Fruit fly (Drosophila melanogaster) whole organism, embryonic: ENCODE data around the gene CG44040.

Source experiments
- Abd-B ChIP-seq: fragments of 200-800 bp; sonication (Bioruptor generic); optimal IDR thresholded peaks from 2 replicates; lab custom pipeline; 2018; ENCODE audit warnings: missing biosample characterization, mild to moderate bottlenecking, missing genetic modification characterization, moderate library complexity
- Atf-2 ChIP-seq: fragments of 200-800 bp; sonication (Bioruptor generic); optimal IDR thresholded peaks from 2 replicates; lab custom pipeline; 2016; ENCODE audit warnings: missing biosample characterization, missing genetic modification characterization
- B-H2 ChIP-seq: fragments of 200-800 bp; sonication (Bioruptor generic); optimal IDR thresholded peaks from 2 replicates; lab custom pipeline; 2018; ENCODE audit warnings: missing biosample characterization, mild to moderate bottlenecking, missing genetic modification characterization
- Bdp1 ChIP-seq: fragments of 200-800 bp; sonication (Bioruptor generic); optimal IDR thresholded peaks from 3 replicates; lab custom pipeline; 2016; ENCODE audit warnings: missing biosample characterization, missing genetic modification characterization
- C15 ChIP-seq: fragments of 200-800 bp; sonication (Bioruptor generic); IDR thresholded peaks from 3 replicates; pipeline ENCODE4 v1.3.6; 2022; ENCODE audit warnings: missing biosample characterization, missing genetic modification characterization
- CG1024 ChIP-seq: fragments of 200-800 bp; sonication (Bioruptor generic); IDR thresholded peaks from 2 replicates; pipeline ENCODE4 v1.3.6; 2022; ENCODE audit warnings: missing biosample characterization, missing genetic modification characterization
- CG10366 ChIP-seq: fragments of 200-800 bp; sonication (Bioruptor generic); IDR thresholded peaks from 2 replicates; pipeline ENCODE4 v1.3.6; 2022; ENCODE audit warnings: missing biosample characterization, missing genetic modification characterization
- CG11085 ChIP-seq: fragments of 200-800 bp; sonication (Bioruptor generic); IDR thresholded peaks from 2 replicates; pipeline ENCODE4 v1.3.6; 2022; ENCODE audit warnings: missing biosample characterization, missing genetic modification characterization
- CG12391 ChIP-seq: fragments of 200-800 bp; sonication (Bioruptor generic); optimal IDR thresholded peaks from 3 replicates; lab custom pipeline; 2018; ENCODE audit warnings: missing biosample characterization, mild to moderate bottlenecking, missing genetic modification characterization, moderate library complexity
- CG13624 ChIP-seq: fragments of 200-800 bp; sonication (Bioruptor generic); optimal IDR thresholded peaks from 2 replicates; lab custom pipeline; 2016; ENCODE audit warnings: missing biosample characterization, missing genetic modification characterization
- CG1647 ChIP-seq: fragments of 200-800 bp; sonication (Bioruptor generic); optimal IDR thresholded peaks from 3 replicates; lab custom pipeline; 2016; ENCODE audit warnings: missing biosample characterization, missing genetic modification characterization
- CG16863 ChIP-seq: fragments of 200-800 bp; sonication (Bioruptor generic); optimal IDR thresholded peaks from 3 replicates; lab custom pipeline; 2016; ENCODE audit warnings: missing biosample characterization, missing genetic modification characterization
- CG17186 ChIP-seq: fragments of 200-800 bp; sonication (Bioruptor generic); optimal IDR thresholded peaks from 3 replicates; lab custom pipeline; 2017; ENCODE audit warnings: missing biosample characterization, missing genetic modification reagents, missing genetic modification characterization
- CG17385 ChIP-seq: fragments of 200-800 bp; sonication (Bioruptor generic); optimal IDR thresholded peaks from 3 replicates; lab custom pipeline; 2018; ENCODE audit warnings: missing biosample characterization, mild to moderate bottlenecking, missing genetic modification characterization
- CG1792 ChIP-seq: fragments of 200-800 bp; sonication (Bioruptor generic); optimal IDR thresholded peaks from 2 replicates; lab custom pipeline; 2016; ENCODE audit warnings: missing biosample characterization, missing genetic modification characterization
- CG18011 ChIP-seq: fragments of 200-800 bp; sonication (Bioruptor generic); optimal IDR thresholded peaks from 2 replicates; lab custom pipeline; 2017; ENCODE audit warnings: missing biosample characterization, missing genetic modification characterization, mild to moderate bottlenecking, moderate library complexity, missing genotype
- CG2120 ChIP-seq: fragments of 200-800 bp; sonication (Bioruptor generic); optimal IDR thresholded peaks from 3 replicates; lab custom pipeline; 2016; ENCODE audit warnings: missing biosample characterization, missing genetic modification characterization
- CG2199 ChIP-seq: fragments of 200-800 bp; sonication (Bioruptor generic); IDR thresholded peaks from 3 replicates; pipeline ENCODE4 v1.3.6; 2022; ENCODE audit warnings: missing biosample characterization, missing genetic modification characterization
- CG3065 ChIP-seq: fragments of 200-800 bp; sonication (Bioruptor generic); optimal IDR thresholded peaks from 2 replicates; lab custom pipeline; 2016; ENCODE audit warnings: missing biosample characterization, missing genetic modification characterization
- CG31388 ChIP-seq: fragments of 200-800 bp; sonication (Bioruptor generic); optimal IDR thresholded peaks from 2 replicates; lab custom pipeline; 2016; ENCODE audit warnings: missing biosample characterization, missing genetic modification characterization
- CG33557 ChIP-seq: fragments of 200-800 bp; sonication (Bioruptor generic); optimal IDR thresholded peaks from 2 replicates; lab custom pipeline; 2019; ENCODE audit warnings: missing biosample characterization, mild to moderate bottlenecking, missing genetic modification characterization, moderate library complexity
- CG3838 ChIP-seq: fragments of 200-800 bp; sonication (Bioruptor generic); optimal IDR thresholded peaks from 3 replicates; lab custom pipeline; 2016; ENCODE audit warnings: missing biosample characterization, missing genetic modification characterization
- CG42726 ChIP-seq: fragments of 200-800 bp; sonication (Bioruptor generic); IDR thresholded peaks from 2 replicates; pipeline ENCODE4 v1.3.6; 2022; ENCODE audit warnings: missing biosample characterization, missing genetic modification characterization; ENCODE audit not compliant: partially characterized antibody
- CG4282 ChIP-seq: fragments of 200-800 bp; sonication (Bioruptor generic); optimal IDR thresholded peaks from 2 replicates; lab custom pipeline; 2016; ENCODE audit warnings: missing biosample characterization, missing genetic modification characterization
- CG4730 ChIP-seq: fragments of 200-800 bp; sonication (Bioruptor generic); IDR thresholded peaks from 2 replicates; pipeline ENCODE4 v1.3.6; 2022; ENCODE audit warnings: missing biosample characterization, missing genetic modification characterization
- CG4854 ChIP-seq: fragments of 200-800 bp; sonication (Bioruptor generic); optimal IDR thresholded peaks from 2 replicates; lab custom pipeline; 2016; ENCODE audit warnings: missing biosample characterization, missing genetic modification characterization, inconsistent platforms
- CG5245 ChIP-seq: fragments of 200-800 bp; sonication (Bioruptor generic); optimal IDR thresholded peaks from 3 replicates; lab custom pipeline; 2016; ENCODE audit warnings: missing biosample characterization, missing genetic modification characterization
- CG7745 ChIP-seq: fragments of 200-800 bp; sonication (Bioruptor generic); optimal IDR thresholded peaks from 2 replicates; lab custom pipeline; 2018; ENCODE audit warnings: missing biosample characterization, mild to moderate bottlenecking, missing genetic modification characterization, moderate library complexity
- Deaf1 ChIP-seq: fragments of 200-800 bp; optimal IDR thresholded peaks from 3 replicates; lab custom pipeline; 2019; ENCODE audit warnings: missing biosample characterization, mild to moderate bottlenecking, missing genetic modification characterization, moderate library complexity
- Fer3 ChIP-seq: fragments of 200-800 bp; sonication (Bioruptor generic); optimal IDR thresholded peaks from 2 replicates; lab custom pipeline; 2018; ENCODE audit warnings: missing biosample characterization, mild to moderate bottlenecking, missing genetic modification characterization, moderate library complexity
- GATAe ChIP-seq: fragments of 200-800 bp; sonication (Bioruptor generic); conservative IDR thresholded peaks from 2 replicates; pipeline ENCODE4 v1.3.6; 2022; ENCODE audit warnings: missing biosample characterization, missing genetic modification characterization
- Hsf ChIP-seq: fragments of 200-800 bp; sonication (Bioruptor generic); optimal IDR thresholded peaks from 3 replicates; lab custom pipeline; 2016; ENCODE audit warnings: missing biosample characterization, missing genetic modification characterization
- MESR4 ChIP-seq: fragments of 200-800 bp; sonication (Bioruptor generic); optimal IDR thresholded peaks from 2 replicates; lab custom pipeline; 2018; ENCODE audit warnings: missing biosample characterization, mild to moderate bottlenecking, missing genetic modification characterization, moderate library complexity
- Med ChIP-seq: fragments of 200-800 bp; sonication (Bioruptor generic); peaks from one replicate; lab custom pipeline; 2016; ENCODE audit warnings: missing biosample characterization, missing genetic modification characterization, mild to moderate bottlenecking, inconsistent platforms, moderate library complexity
- Opbp ChIP-seq: fragments of 200-800 bp; sonication (Bioruptor generic); IDR thresholded peaks from 3 replicates; pipeline ENCODE4 v1.3.6; 2022; ENCODE audit warnings: missing biosample characterization, missing genetic modification characterization; ENCODE audit not compliant: partially characterized antibody
- PHDP ChIP-seq: fragments of 200-800 bp; sonication (Bioruptor generic); optimal IDR thresholded peaks from 3 replicates; lab custom pipeline; 2018; ENCODE audit warnings: missing biosample characterization, mild to moderate bottlenecking, missing genetic modification characterization, moderate library complexity
- Poxn ChIP-seq: fragments of 200-800 bp; sonication (Bioruptor generic); IDR thresholded peaks from 2 replicates; pipeline ENCODE4 v1.3.6; 2022; ENCODE audit warnings: missing biosample characterization, missing genetic modification characterization
- Scr ChIP-seq: fragments of 200-800 bp; sonication (Bioruptor generic); IDR thresholded peaks from 2 replicates; pipeline ENCODE4 v1.3.6; 2022; ENCODE audit warnings: missing biosample characterization, missing genetic modification characterization; ENCODE audit not compliant: partially characterized antibody
- Six4 ChIP-seq: fragments of 200-800 bp; sonication (Bioruptor generic); optimal IDR thresholded peaks from 2 replicates; lab custom pipeline; 2016; ENCODE audit warnings: missing biosample characterization, missing genetic modification characterization
- Ssrp ChIP-seq: fragments of 200-800 bp; sonication (Bioruptor generic); optimal IDR thresholded peaks from 2 replicates; lab custom pipeline; 2018; ENCODE audit warnings: missing biosample characterization, mild to moderate bottlenecking, missing genetic modification characterization, moderate library complexity
- cad ChIP-seq: fragments of >200 bp; optimal IDR thresholded peaks from 2 replicates; lab custom pipeline; 2017; ENCODE audit warnings: missing biosample characterization, missing genetic modification characterization
- da ChIP-seq: fragments of 200-800 bp; sonication (Bioruptor generic); optimal IDR thresholded peaks from 2 replicates; lab custom pipeline; 2016; ENCODE audit warnings: missing biosample characterization, missing genetic modification characterization
- gsb ChIP-seq: fragments of 200-800 bp; sonication (Bioruptor generic); IDR thresholded peaks from 2 replicates; pipeline ENCODE4 v1.3.6; 2022; ENCODE audit warnings: missing biosample characterization, missing genetic modification characterization
- hth ChIP-seq: fragments of >200 bp; optimal IDR thresholded peaks from 2 replicates; lab custom pipeline; 2017; ENCODE audit warnings: inconsistent platforms
- insv ChIP-seq, 2 experiments: fragments of 200-800 bp; sonication (Bioruptor generic); optimal IDR thresholded peaks; 3 replicates each; lab custom pipeline; 2016 to 2018; ENCODE audit warnings: missing biosample characterization in 2 of 2, missing genetic modification characterization in 2 of 2
- mld ChIP-seq: fragments of 200-800 bp; sonication (Bioruptor generic); IDR thresholded peaks from 3 replicates; pipeline ENCODE4 v1.3.6; 2022; ENCODE audit warnings: missing biosample characterization, missing genetic modification characterization; ENCODE audit not compliant: partially characterized antibody
- org-1 ChIP-seq: fragments of 200-800 bp; sonication (Bioruptor generic); optimal IDR thresholded peaks from 2 replicates; lab custom pipeline; 2017; ENCODE audit warnings: missing biosample characterization, missing genetic modification characterization
- ranshi ChIP-seq: fragments of 200-800 bp; sonication (Bioruptor generic); IDR thresholded peaks from 2 replicates; pipeline ENCODE4 v1.3.6; 2022; ENCODE audit warnings: missing biosample characterization, missing genetic modification characterization
- sens-2 ChIP-seq: fragments of 200-800 bp; sonication (Bioruptor generic); IDR thresholded peaks from 2 replicates; pipeline ENCODE4 v1.3.6; 2022; ENCODE audit warnings: missing biosample characterization, missing genetic modification characterization
- tll ChIP-seq, 2 experiments: fragments of 200-800 bp in 1 of 2; fragments of >200 bp in 1 of 2; sonication (Bioruptor generic) in 1 of 2; optimal IDR thresholded peaks; 2 replicates each; lab custom pipeline; 2017 to 2019; ENCODE audit warnings: missing biosample characterization in 2 of 2, missing genetic modification characterization in 2 of 2, mild to moderate bottlenecking in 1 of 2, moderate library complexity in 1 of 2
- trem ChIP-seq: fragments of 200-800 bp; optimal IDR thresholded peaks from 3 replicates; lab custom pipeline; 2019; ENCODE audit warnings: missing biosample characterization, mild to moderate bottlenecking, missing genetic modification characterization, moderate library complexity
- trh ChIP-seq: fragments of 200-800 bp; sonication (Bioruptor generic); optimal IDR thresholded peaks from 2 replicates; lab custom pipeline; 2016; ENCODE audit warnings: missing biosample characterization, missing genetic modification characterization

The CG44040 gene

DNA sequence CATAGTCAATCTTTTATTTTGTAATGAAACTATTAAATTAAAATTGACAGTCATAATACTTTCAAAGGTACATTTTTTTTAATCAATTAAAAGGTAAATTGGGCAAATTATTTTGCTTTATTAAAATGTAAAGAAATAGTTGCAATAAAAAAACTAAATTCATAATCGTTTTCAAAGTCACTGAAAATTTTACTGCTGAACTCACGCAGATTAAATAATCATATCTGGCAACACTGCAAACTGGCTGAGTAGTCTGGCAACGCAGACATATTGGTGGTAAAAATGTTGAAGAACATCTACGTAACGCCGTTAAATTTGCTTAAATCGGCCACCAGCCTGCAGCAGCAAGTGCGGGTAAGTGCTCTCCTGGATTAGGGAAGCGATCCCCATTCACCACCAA is 10.3 kb downstream of the CG44040 start, which contains the start of gene mRpL9 (continued):
- TF ChIP-seq Abd-B (GFP tag; lab: Kevin White, UChicago) (peak; percentile 91), CG4854 (no peak), gsb (GFP tag; lab: Robert Waterston, UW) (no peak), MESR4 (GFP tag; lab: Kevin White, UChicago) (peak; percentile 63), mld (no peak), org-1 (GFP tag; lab: Kevin White, UChicago) (no peak), da (GFP tag; lab: Kevin White, UChicago) (no peak), CG13624 (peak; percentile 30), CG3065 (no peak), CG4730 (no peak), Deaf1 (tag; lab: Kevin White, UChicago) (no peak), insv (GFP tag; optimal IDR thresholded peaks at IDR 0.05; lab: Kevin White, UChicago) (peak in 1 of 2 experiments; percentile 4), hth (no peak), CG31388 (GFP tag; lab: Kevin White, UChicago) (no peak), CG3838 (no peak), Fer3 (tag; lab: Kevin White, UChicago) (peak; percentile 35), CG1024 (GFP tag; lab: Robert Waterston, UW) (no peak), Med (GFP tag; lab: Kevin White, UChicago) (peak; percentile 78), CG2120 (GFP tag; lab: Kevin White, UChicago) (peak; percentile 59), CG12391 (tag; lab: Kevin White, UChicago) (peak; percentile 42), trem (tag; lab: Kevin White, UChicago) (peak; percentile 67), CG10366 (GFP tag; lab: Robert Waterston, UW) (no peak), Poxn (no peak), Hsf (GFP tag; lab: Kevin White, UChicago) (no peak), CG16863 (GFP tag; lab: Kevin White, UChicago) (no peak), cad (GFP tag; lab: Kevin White, UChicago) (no peak), CG7745 (no peak), Scr (peak; percentile 27; the same call in 1 of the 2 replicates), CG11085 (GFP tag; lab: Robert Waterston, UW) (no peak), CG4282 (no peak), ranshi (GFP tag; lab: Robert Waterston, UW) (no peak), C15 (GFP tag; lab: Robert Waterston, UW) (no peak), CG17186 (GFP tag; lab: Kevin White, UChicago) (peak; percentile 51), CG17385 (GFP tag; lab: Kevin White, UChicago) (no peak), Six4 (GFP tag; lab: Kevin White, UChicago) (no peak), Atf-2 (no peak), PHDP (peak; percentile 32), CG5245 (GFP tag; lab: Kevin White, UChicago) (no peak), CG18011 (GFP tag; lab: Kevin White, UChicago) (peak; percentile 11), CG1792 (GFP tag; lab: Kevin White, UChicago) (no peak), trh (GFP tag; lab: Kevin White, UChicago) (no peak), Bdp1 (GFP tag; lab: Kevin White, UChicago) (no peak), Opbp (GFP tag; lab: Robert Waterston, UW) (peak; percentile 38; the same call in 1 of the 3 replicates), sens-2 (GFP tag; lab: Robert Waterston, UW) (no peak), CG1647 (GFP tag; lab: Kevin White, UChicago) (no peak), CG33557 (no peak), Ssrp (no peak), CG2199 (GFP tag; lab: Robert Waterston, UW) (no peak), tll (GFP tag; optimal IDR thresholded peaks at IDR 0.05; lab: Kevin White, UChicago) (peak in 1 of 2 experiments; percentile 34), B-H2 (GFP tag; lab: Kevin White, UChicago) (no peak), CG42726 (GFP tag; lab: Robert Waterston, UW) (no peak), GATAe (no peak)
